Fruit fly (Drosophila melanogaster): ENCODE results near the gene CG31013.

Gene CG31013

dm6 chr3R:30601440-30602256 lies 44.0 kb downstream of the CG31013 start, which contains the start of the genes CG2246 and CG31021 (continued):
- TF ChIP-seq Ssrp (tag; optimal IDR thresholded peaks at IDR 0.05), result peak; percentile 18
- peak; percentile 82 for TF ChIP-seq pita (GFP tag; optimal IDR thresholded peaks at IDR 0.05)
- TF ChIP-seq tx (GFP tag; optimal IDR thresholded peaks at IDR 0.05), result peak; percentile 65
- TF ChIP-seq CG8388 (GFP tag; optimal IDR thresholded peaks at IDR 0.05), result peak; percentile 23
- no peak for TF ChIP-seq CG2202 (tag; optimal IDR thresholded peaks at IDR 0.05)
- TF ChIP-seq CG32532 (GFP tag; IDR thresholded peaks at IDR 0.05), result peak; percentile 72
- peak; percentile 61 for TF ChIP-seq CG9817 (tag; optimal IDR thresholded peaks at IDR 0.05)
- TF ChIP-seq CG14710 (tag; optimal IDR thresholded peaks at IDR 0.05), result peak; percentile 73
- TF ChIP-seq sna (GFP tag; IDR thresholded peaks at IDR 0.05; ENCODE audit: partially characterized antibody), result peak; percentile 80
- TF ChIP-seq CG34224 (GFP tag; IDR thresholded peaks at IDR 0.05; ENCODE audit: partially characterized antibody), result peak; percentile 72; the same call in 2 of the 3 replicates
- TF ChIP-seq zfh2 (GFP tag; optimal IDR thresholded peaks at IDR 0.05), result peak; percentile 78
- no peak for TF ChIP-seq ac (GFP tag; optimal IDR thresholded peaks at IDR 0.05)
- TF ChIP-seq disco-r (GFP tag; optimal IDR thresholded peaks at IDR 0.05), result no peak
- peak; percentile 18 for TF ChIP-seq Bteb2 (GFP tag; optimal IDR thresholded peaks at IDR 0.05)
- TF ChIP-seq Taf1 (GFP tag; IDR thresholded peaks at IDR 0.05), result 0 out of 2 replicates have a peak, but pooled peaks have one; percentile 7
- peak; percentile 50 for TF ChIP-seq CG12659 (GFP tag; optimal IDR thresholded peaks at IDR 0.05)
- peak; percentile 57; the same call in 1 of the 3 replicates for TF ChIP-seq ken (GFP tag; IDR thresholded peaks at IDR 0.05)
- TF ChIP-seq CG11093 (GFP tag; IDR thresholded peaks at IDR 0.05), result 0 out of 3 replicates have a peak, but pooled peaks have one; percentile 24
- peak; percentile 43; the same call in 1 of the 2 replicates for TF ChIP-seq Ptx1 (GFP tag; IDR thresholded peaks at IDR 0.05)
- TF ChIP-seq CHES-1-like (GFP tag; optimal IDR thresholded peaks at IDR 0.05), result peak; percentile 64
- peak; percentile 71; the same call in 1 of the 4 replicates for TF ChIP-seq chinmo (GFP tag; IDR thresholded peaks at IDR 0.05; ENCODE audit: partially characterized antibody)
- TF ChIP-seq CG6272 (GFP tag; IDR thresholded peaks at IDR 0.05), result peak; percentile 64
- peak; percentile 66 for TF ChIP-seq CG4282 (GFP tag; optimal IDR thresholded peaks at IDR 0.05)
- TF ChIP-seq slp2 (GFP tag; optimal IDR thresholded peaks at IDR 0.05), result peak; percentile 53
- TF ChIP-seq sr (GFP tag; IDR thresholded peaks at IDR 0.05), result no peak
- peak; percentile 76; the same call in 2 of the 3 replicates for TF ChIP-seq CG7963 (GFP tag; IDR thresholded peaks at IDR 0.05; ENCODE audit: partially characterized antibody)
- TF ChIP-seq CG14050 (GFP tag; IDR thresholded peaks at IDR 0.05), result no peak
- TF ChIP-seq salm (tag; optimal IDR thresholded peaks at IDR 0.05), result no peak
- TF ChIP-seq CG30431 (GFP tag; optimal IDR thresholded peaks at IDR 0.05), result no peak
- TF ChIP-seq Doc2 (GFP tag; IDR thresholded peaks at IDR 0.05), result no peak
- TF ChIP-seq CG34376 (GFP tag; optimal IDR thresholded peaks at IDR 0.05), result peak; percentile 18
- TF ChIP-seq dpn (GFP tag; optimal IDR thresholded peaks at IDR 0.05), result peak; percentile 52 to 59
- peak; percentile 44 for TF ChIP-seq Mes4 (GFP tag; optimal IDR thresholded peaks at IDR 0.05)
- TF ChIP-seq CG30020 (tag; optimal IDR thresholded peaks at IDR 0.05), result peak; percentile 27
- TF ChIP-seq Dip3 (GFP tag; optimal IDR thresholded peaks at IDR 0.05), result peak; percentile 47
- peak; percentile 47 for TF ChIP-seq CG18262 (tag; optimal IDR thresholded peaks at IDR 0.05)
- no peak for TF ChIP-seq schlank (tag; optimal IDR thresholded peaks at IDR 0.05)
- peak; percentile 58 for TF ChIP-seq lab (GFP tag; optimal IDR thresholded peaks at IDR 0.05)
- TF ChIP-seq Chrac-16 (GFP tag; optimal IDR thresholded peaks at IDR 0.05), result peak; percentile 34
- peak; percentile 57 for TF ChIP-seq ind (GFP tag; optimal IDR thresholded peaks at IDR 0.05)
- peak; percentile 27 for TF ChIP-seq kay (GFP tag; optimal IDR thresholded peaks at IDR 0.05)
- no peak; the same call in 1 of the 2 replicates for TF ChIP-seq E2f1 (GFP tag; IDR thresholded peaks at IDR 0.05)
- peak; percentile 49 for TF ChIP-seq Hr3 (GFP tag; optimal IDR thresholded peaks at IDR 0.05)
- TF ChIP-seq bab2 (GFP tag; optimal IDR thresholded peaks at IDR 0.05), result peak; percentile 51
- peak; percentile 72; the same call in 3 of the 4 replicates for TF ChIP-seq Gug (GFP tag; IDR thresholded peaks at IDR 0.05)
- TF ChIP-seq stc (GFP tag; IDR thresholded peaks at IDR 0.05), result peak; percentile 57
- peak; percentile 59 for TF ChIP-seq CG13424 (tag; optimal IDR thresholded peaks at IDR 0.05)
- no peak for TF ChIP-seq fd3F (GFP tag; optimal IDR thresholded peaks at IDR 0.05)
- TF ChIP-seq fru (optimal IDR thresholded peaks at IDR 0.05), result no peak

All from whole organism, embryonic.